Worm (Caenorhabditis elegans): ENCODE results near the gene famh-136.

The famh-136 gene

DNA sequence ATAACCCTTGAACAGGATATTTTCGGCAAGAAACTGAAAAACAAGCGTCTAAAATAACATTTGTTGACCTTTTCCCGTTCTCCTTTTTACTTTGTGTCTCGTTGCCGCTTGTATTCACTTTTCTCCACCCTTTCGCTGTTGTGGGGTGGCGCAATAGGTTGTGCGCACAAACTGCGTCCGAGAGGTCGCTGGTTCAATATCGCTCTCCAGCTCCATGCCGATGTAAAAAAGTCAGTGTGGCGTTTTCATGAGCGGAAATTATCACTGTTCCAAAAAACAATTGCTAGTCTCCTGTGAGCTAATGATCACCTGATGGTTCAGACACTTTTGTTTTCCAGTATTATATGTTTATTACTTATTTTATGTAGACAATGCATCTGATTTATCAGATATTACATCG lies 50.0 kb downstream of the famh-136 start (continued):
- TF ChIP-seq Y95B8A.8 (GFP tag; IDR thresholded peaks at IDR 0.05) (0 out of 2 replicates have a peak, but pooled peaks have one; percentile 55), ztf-18 (tag; optimal IDR thresholded peaks at IDR 0.05) (peak; percentile 86), B0019.2 (GFP tag; conservative IDR thresholded peaks at IDR 0.05) (0 out of 2 replicates have a peak, but pooled peaks have one; percentile 34), ztf-26 (tag; optimal IDR thresholded peaks at IDR 0.05) (no peak), hsf-1 (GFP tag; IDR thresholded peaks at IDR 0.05) (no peak), ceh-91 (GFP tag; IDR thresholded peaks at IDR 0.05) (peak; percentile 64), dox-1 (GFP tag; IDR thresholded peaks at IDR 0.05) (no peak), ztf-3 (GFP tag; optimal IDR thresholded peaks at IDR 0.05) (peak; percentile 21), nhr-80 (tag; optimal IDR thresholded peaks at IDR 0.05) (no peak), dpl-1 (GFP tag; optimal IDR thresholded peaks at IDR 0.05) (no peak), ztf-28 (GFP tag; IDR thresholded peaks at IDR 0.05) (no peak), C17E4.6 (GFP tag; IDR thresholded peaks at IDR 0.05) (0 out of 2 replicates have a peak, but pooled peaks have one; percentile 23), egrh-3 (GFP tag; IDR thresholded peaks at IDR 0.05) (no peak; the same call in 1 of the 2 replicates), F22D6.2 (tag; optimal IDR thresholded peaks at IDR 0.05) (peak; percentile 36), F33H1.4 (GFP tag; IDR thresholded peaks at IDR 0.05) (peak; percentile 61; the same call in 1 of the 2 replicates), Y53G8AR.9 (GFP tag; conservative IDR thresholded peaks at IDR 0.05) (no peak; the same call in 1 of the 2 replicates), lsl-1 (GFP tag; optimal IDR thresholded peaks at IDR 0.05) (peak; percentile 60), unc-130 (GFP tag; optimal IDR thresholded peaks at IDR 0.05) (peak; percentile 39), ztf-22 (GFP tag; optimal IDR thresholded peaks at IDR 0.05) (peak; percentile 57), madf-10 (tag; optimal IDR thresholded peaks at IDR 0.05) (peak; percentile 81), ceh-79 (tag; optimal IDR thresholded peaks at IDR 0.05) (no peak), ceh-27 (GFP tag; optimal IDR thresholded peaks at IDR 0.05) (peak; percentile 77), F57C9.4 (tag; optimal IDR thresholded peaks at IDR 0.05) (peak; percentile 46), ama-1 (optimal IDR thresholded peaks at IDR 0.05) (no peak), ama-1 (GFP tag; optimal IDR thresholded peaks at IDR 0.05) (peak; percentile 58 to 64), lin-35 (GFP tag; optimal IDR thresholded peaks at IDR 0.05) (peak in 1 of 3 experiments; percentile 61), T26A5.8 (tag; optimal IDR thresholded peaks at IDR 0.05) (peak; percentile 36)

All from whole organism, young adult.